Worm (Caenorhabditis elegans) whole organism, midembryonic: Measurements from ENCODE around the gene Y51A2B.4.

ENCODE experiments used
- T22C8.4 ChIP-seq: fragments of 200-800 bp; sonication (Bioruptor generic); IDR thresholded peaks from 2 replicates; pipeline ENCODE4 v1.3.6; 2022; ENCODE audit warnings: missing genetic modification characterization, missing compliant biosample characterization
- cog-1 ChIP-seq: sonication (generic microtip); optimal IDR thresholded peaks from 2 replicates; lab custom pipeline; 2016; ENCODE audit warnings: missing genetic modification characterization, missing compliant biosample characterization
- flt-1 ChIP-seq: fragments of 200-800 bp; sonication (Bioruptor generic); IDR thresholded peaks from 2 replicates; pipeline ENCODE4 v1.3.6; 2022; ENCODE audit warnings: missing genetic modification characterization, missing compliant biosample characterization
- klf-2 ChIP-seq: fragments of 200-800 bp; sonication (Bioruptor generic); conservative IDR thresholded peaks from 2 replicates; pipeline ENCODE4 v1.3.6; 2022; ENCODE audit warnings: missing genetic modification reagents, missing genetic modification characterization, missing compliant biosample characterization
- med-1 ChIP-seq: sonication (generic microtip); optimal IDR thresholded peaks from 2 replicates; lab custom pipeline; 2017; ENCODE audit warnings: missing genetic modification characterization, mild to moderate bottlenecking, missing compliant biosample characterization, antibody characterized with exemption, missing genetic modification reagents; ENCODE audit not compliant: insufficient read depth
- ref-1 ChIP-seq: fragments of 200-800 bp; sonication (Bioruptor generic); conservative IDR thresholded peaks from 2 replicates; pipeline ENCODE4 v1.3.6; 2022; ENCODE audit warnings: missing genetic modification reagents, missing genetic modification characterization, missing compliant biosample characterization
- tab-1 ChIP-seq: fragments of 200-800 bp; sonication (Bioruptor generic); IDR thresholded peaks from 2 replicates; pipeline ENCODE4 v1.3.6; 2022; ENCODE audit warnings: missing genetic modification characterization, missing compliant biosample characterization
- ztf-23 ChIP-seq: fragments of 200-800 bp; sonication (Bioruptor generic); IDR thresholded peaks from 2 replicates; pipeline ENCODE4 v1.3.6; 2022; ENCODE audit warnings: missing genetic modification reagents, missing genetic modification characterization, missing compliant biosample characterization
- ztf-29 ChIP-seq: fragments of 200-800 bp; sonication (Bioruptor generic); IDR thresholded peaks from 2 replicates; pipeline ENCODE4 v1.3.6; 2022; ENCODE audit warnings: missing genetic modification reagents, missing genetic modification characterization, missing compliant biosample characterization

ce11 chrV:18412351-18412750, 23.4 kb upstream of the Y51A2B.4 start:
- no peak for TF ChIP-seq med-1 (GFP tag; lab: Kevin White, UChicago)
- no peak for TF ChIP-seq tab-1 (GFP tag; lab: Robert Waterston, UW)
- no peak for TF ChIP-seq flt-1 (GFP tag; lab: Robert Waterston, UW)
- no peak for TF ChIP-seq cog-1
- TF ChIP-seq T22C8.4 (GFP tag; lab: Robert Waterston, UW): no peak
- no peak for TF ChIP-seq ztf-29 (GFP tag; lab: Robert Waterston, UW)
- no peak for TF ChIP-seq klf-2 (GFP tag; lab: Robert Waterston, UW)
- TF ChIP-seq ref-1 (GFP tag; lab: Robert Waterston, UW): no peak
- TF ChIP-seq ztf-23 (GFP tag; lab: Robert Waterston, UW): no peak
